Fruit fly (Drosophila melanogaster) whole organism, embryonic: ENCODE data around the gene RluA-1.

ENCODE experiments used
- Abd-B ChIP-seq: fragments of 200-800 bp; sonication (Bioruptor generic); optimal IDR thresholded peaks from 2 replicates; lab custom pipeline; 2018; ENCODE audit warnings: missing biosample characterization, mild to moderate bottlenecking, missing genetic modification characterization, moderate library complexity
- Ada2b ChIP-seq: fragments of 200-800 bp; sonication (Bioruptor generic); IDR thresholded peaks from 2 replicates; pipeline ENCODE4 v1.3.6; 2022; ENCODE audit warnings: missing biosample characterization, missing genetic modification characterization
- Aef1 ChIP-seq: fragments of 200-800 bp; sonication (Bioruptor generic); IDR thresholded peaks from 3 replicates; pipeline ENCODE4 v1.3.6; 2022; ENCODE audit warnings: missing biosample characterization, missing genetic modification characterization
- B-H2 ChIP-seq: fragments of 200-800 bp; sonication (Bioruptor generic); optimal IDR thresholded peaks from 2 replicates; lab custom pipeline; 2018; ENCODE audit warnings: missing biosample characterization, mild to moderate bottlenecking, missing genetic modification characterization
- BtbVII ChIP-seq: fragments of 200-800 bp; sonication (Bioruptor generic); optimal IDR thresholded peaks from 3 replicates; lab custom pipeline; 2017; ENCODE audit warnings: missing biosample characterization, mild to moderate bottlenecking, missing genetic modification characterization
- CG10543 ChIP-seq: fragments of 200-800 bp; sonication (Bioruptor generic); optimal IDR thresholded peaks from 3 replicates; lab custom pipeline; 2017; ENCODE audit warnings: missing biosample characterization, mild to moderate bottlenecking, missing genetic modification characterization, moderate library complexity
- CG12219 ChIP-seq: fragments of 200-800 bp; sonication (Bioruptor generic); optimal IDR thresholded peaks from 3 replicates; lab custom pipeline; 2018; ENCODE audit warnings: missing biosample characterization, mild to moderate bottlenecking, missing genetic modification characterization
- CG12942 ChIP-seq: fragments of 200-800 bp; sonication (Bioruptor generic); optimal IDR thresholded peaks from 3 replicates; lab custom pipeline; 2016; ENCODE audit warnings: missing biosample characterization, missing genetic modification characterization
- CG13296 ChIP-seq: fragments of 200-800 bp; sonication (Bioruptor generic); optimal IDR thresholded peaks from 3 replicates; lab custom pipeline; 2018; ENCODE audit warnings: missing biosample characterization, mild to moderate bottlenecking, missing genetic modification characterization
- CG13775 ChIP-seq: fragments of 200-800 bp; sonication (Bioruptor generic); optimal IDR thresholded peaks from 3 replicates; lab custom pipeline; 2017; ENCODE audit warnings: missing biosample characterization, mild to moderate bottlenecking, missing genetic modification characterization
- CG15601 ChIP-seq: fragments of 200-800 bp; sonication (Bioruptor generic); optimal IDR thresholded peaks from 3 replicates; lab custom pipeline; 2019; ENCODE audit warnings: missing biosample characterization, mild to moderate bottlenecking, missing genetic modification characterization, moderate library complexity
- CG15696 ChIP-seq: fragments of 200-800 bp; sonication (Bioruptor generic); optimal IDR thresholded peaks from 2 replicates; lab custom pipeline; 2019; ENCODE audit warnings: missing biosample characterization, mild to moderate bottlenecking, missing genetic modification characterization, moderate library complexity
- CG1647 ChIP-seq: fragments of 200-800 bp; sonication (Bioruptor generic); optimal IDR thresholded peaks from 3 replicates; lab custom pipeline; 2016; ENCODE audit warnings: missing biosample characterization, missing genetic modification characterization
- CG17361 ChIP-seq: fragments of 200-800 bp; sonication (Bioruptor generic); IDR thresholded peaks from 3 replicates; pipeline ENCODE4 v1.3.6; 2022; ENCODE audit warnings: missing biosample characterization, missing genetic modification characterization
- CG17385 ChIP-seq: fragments of 200-800 bp; sonication (Bioruptor generic); optimal IDR thresholded peaks from 3 replicates; lab custom pipeline; 2018; ENCODE audit warnings: missing biosample characterization, mild to moderate bottlenecking, missing genetic modification characterization
- CG1832 ChIP-seq: fragments of 200-800 bp; sonication (Bioruptor generic); optimal IDR thresholded peaks from 2 replicates; lab custom pipeline; 2017; ENCODE audit warnings: missing biosample characterization, mild to moderate bottlenecking, missing genetic modification characterization, inconsistent platforms
- CG2889 ChIP-seq: fragments of 200-800 bp; sonication (Bioruptor generic); IDR thresholded peaks from 3 replicates; pipeline ENCODE4 v1.3.6; 2022; ENCODE audit warnings: missing biosample characterization, missing genetic modification characterization
- CG3407 ChIP-seq: fragments of 200-800 bp; sonication (Bioruptor generic); optimal IDR thresholded peaks from 2 replicates; lab custom pipeline; 2018; ENCODE audit warnings: missing biosample characterization, mild to moderate bottlenecking, missing genetic modification characterization
- CG34224 ChIP-seq: fragments of 200-800 bp; sonication (Bioruptor generic); IDR thresholded peaks from 3 replicates; pipeline ENCODE4 v1.3.6; 2022; ENCODE audit warnings: missing biosample characterization, missing genetic modification characterization; ENCODE audit not compliant: partially characterized antibody
- CG3995 ChIP-seq: fragments of 200-800 bp; sonication (Bioruptor generic); optimal IDR thresholded peaks from 3 replicates; lab custom pipeline; 2016; ENCODE audit warnings: missing biosample characterization, missing genetic modification characterization
- CG4404 ChIP-seq: fragments of 200-800 bp; sonication (Bioruptor generic); IDR thresholded peaks from 2 replicates; pipeline ENCODE4 v1.3.6; 2022; ENCODE audit warnings: missing biosample characterization, missing genetic modification characterization
- CG5245 ChIP-seq: fragments of 200-800 bp; sonication (Bioruptor generic); optimal IDR thresholded peaks from 3 replicates; lab custom pipeline; 2016; ENCODE audit warnings: missing biosample characterization, missing genetic modification characterization
- CG8290 ChIP-seq, 3 experiments: fragments of 200-800 bp; sonication (Bioruptor generic); optimal IDR thresholded peaks; 2 replicates each; lab custom pipeline; 2016 to 2019; ENCODE audit warnings: missing biosample characterization in 3 of 3, missing genetic modification characterization in 3 of 3, mild to moderate bottlenecking in 2 of 3, moderate library complexity in 1 of 3
- CG8388 ChIP-seq: fragments of 200-800 bp; sonication (Bioruptor generic); optimal IDR thresholded peaks from 2 replicates; lab custom pipeline; 2019; ENCODE audit warnings: missing biosample characterization, mild to moderate bottlenecking, missing genetic modification characterization, moderate library complexity
- D ChIP-seq, 2 experiments: fragments of 200-800 bp in 1 of 2; fragments of >200 bp in 1 of 2; sonication (Bioruptor generic) in 1 of 2; optimal IDR thresholded peaks; 2 replicates in 1 of 2; 3 replicates in 1 of 2; lab custom pipeline; 2017; ENCODE audit warnings: mild to moderate bottlenecking in 1 of 2, missing biosample characterization in 1 of 2, missing genetic modification characterization in 1 of 2, missing genetic modification reagents in 1 of 2
- Dad ChIP-seq: fragments of 200-800 bp; sonication (Bioruptor generic); optimal IDR thresholded peaks from 3 replicates; lab custom pipeline; 2016; ENCODE audit warnings: missing biosample characterization, missing genetic modification characterization
- Ets65A ChIP-seq: fragments of 200-800 bp; sonication (Bioruptor generic); peaks from one replicate; lab custom pipeline; 2016; ENCODE audit warnings: missing biosample characterization, missing genetic modification characterization
- HLHmδ ChIP-seq: fragments of 200-800 bp; sonication (Bioruptor generic); optimal IDR thresholded peaks from 2 replicates; lab custom pipeline; 2018; ENCODE audit warnings: missing biosample characterization, mild to moderate bottlenecking, missing genetic modification characterization, moderate library complexity
- Hand ChIP-seq: fragments of 200-800 bp; sonication (Bioruptor generic); optimal IDR thresholded peaks from 2 replicates; lab custom pipeline; 2017; ENCODE audit warnings: mild to moderate bottlenecking, missing biosample characterization, missing genetic modification reagents, missing genetic modification characterization
- Hr3 ChIP-seq: fragments of 200-800 bp; sonication (Bioruptor generic); optimal IDR thresholded peaks from 3 replicates; lab custom pipeline; 2016; ENCODE audit warnings: missing biosample characterization, missing genetic modification characterization
- MESR4 ChIP-seq: fragments of 200-800 bp; sonication (Bioruptor generic); optimal IDR thresholded peaks from 2 replicates; lab custom pipeline; 2018; ENCODE audit warnings: missing biosample characterization, mild to moderate bottlenecking, missing genetic modification characterization, moderate library complexity
- Meics ChIP-seq: fragments of 200-800 bp; sonication (Bioruptor generic); optimal IDR thresholded peaks from 2 replicates; lab custom pipeline; 2017; ENCODE audit warnings: missing biosample characterization, mild to moderate bottlenecking, missing genetic modification characterization
- Sry-β ChIP-seq: fragments of 200-800 bp; sonication (Bioruptor generic); optimal IDR thresholded peaks from 2 replicates; lab custom pipeline; 2018; ENCODE audit warnings: missing biosample characterization, mild to moderate bottlenecking, missing genetic modification characterization, moderate library complexity
- ap ChIP-seq: fragments of 200-800 bp; sonication (Bioruptor generic); IDR thresholded peaks from 2 replicates; pipeline ENCODE4 v1.3.6; 2022; ENCODE audit warnings: missing biosample characterization, missing genetic modification characterization
- chn ChIP-seq: fragments of 200-800 bp; sonication (Bioruptor generic); optimal IDR thresholded peaks from 2 replicates; lab custom pipeline; 2016; ENCODE audit warnings: missing biosample characterization, missing genetic modification characterization
- disco-r ChIP-seq: fragments of 200-800 bp; sonication (Bioruptor generic); optimal IDR thresholded peaks from 2 replicates; lab custom pipeline; 2016; ENCODE audit warnings: missing biosample characterization, missing genetic modification characterization
- exex ChIP-seq: fragments of 200-800 bp; sonication (Bioruptor generic); optimal IDR thresholded peaks from 4 replicates; lab custom pipeline; 2018; ENCODE audit warnings: missing biosample characterization, mild to moderate bottlenecking, missing genetic modification characterization, moderate library complexity
- fd3F ChIP-seq: fragments of 200-800 bp; sonication (Bioruptor generic); optimal IDR thresholded peaks from 2 replicates; lab custom pipeline; 2018; ENCODE audit warnings: missing biosample characterization, mild to moderate bottlenecking, missing genetic modification characterization, moderate library complexity
- fru ChIP-seq: fragments of >200 bp; optimal IDR thresholded peaks from 2 replicates; lab custom pipeline; 2017
- gsb ChIP-seq: fragments of 200-800 bp; sonication (Bioruptor generic); IDR thresholded peaks from 2 replicates; pipeline ENCODE4 v1.3.6; 2022; ENCODE audit warnings: missing biosample characterization, missing genetic modification characterization
- h ChIP-seq: fragments of >200 bp; optimal IDR thresholded peaks from 2 replicates; lab custom pipeline; 2017
- her ChIP-seq: fragments of 200-800 bp; sonication (Bioruptor generic); optimal IDR thresholded peaks from 2 replicates; lab custom pipeline; 2016; ENCODE audit warnings: missing biosample characterization, missing genetic modification characterization
- jumu ChIP-seq: fragments of 200-800 bp; sonication (Bioruptor generic); optimal IDR thresholded peaks from 3 replicates; lab custom pipeline; 2016; ENCODE audit warnings: missing biosample characterization, missing genetic modification characterization
- lbe ChIP-seq: fragments of 200-800 bp; sonication (Bioruptor generic); optimal IDR thresholded peaks from 2 replicates; lab custom pipeline; 2016; ENCODE audit warnings: missing biosample characterization, mild to moderate bottlenecking, missing genetic modification characterization
- odd ChIP-seq: fragments of 200-800 bp; sonication (Bioruptor generic); optimal IDR thresholded peaks from 2 replicates; lab custom pipeline; 2017; ENCODE audit warnings: missing biosample characterization, mild to moderate bottlenecking, missing genetic modification characterization
- repo ChIP-seq: fragments of 200-800 bp; sonication (Bioruptor generic); optimal IDR thresholded peaks from 2 replicates; lab custom pipeline; 2016; ENCODE audit warnings: missing biosample characterization, missing genetic modification characterization
- slou ChIP-seq: fragments of 200-800 bp; sonication (Bioruptor generic); optimal IDR thresholded peaks from 3 replicates; lab custom pipeline; 2016; ENCODE audit warnings: missing biosample characterization, missing genetic modification characterization
- sug ChIP-seq: fragments of 200-800 bp; optimal IDR thresholded peaks from 2 replicates; lab custom pipeline; 2019; ENCODE audit warnings: missing biosample characterization, mild to moderate bottlenecking, missing genetic modification characterization, moderate library complexity
- usp ChIP-seq: fragments of >200 bp; optimal IDR thresholded peaks from 2 replicates; lab custom pipeline; 2017; ENCODE audit warnings: missing biosample characterization, missing genetic modification characterization
- wdn ChIP-seq: fragments of 200-800 bp; sonication (Bioruptor generic); IDR thresholded peaks from 2 replicates; pipeline ENCODE4 v1.3.6; 2022; ENCODE audit warnings: missing biosample characterization, missing genetic modification characterization
- zf30C ChIP-seq: fragments of 200-800 bp; sonication (Bioruptor generic); optimal IDR thresholded peaks from 3 replicates; lab custom pipeline; 2018; ENCODE audit warnings: missing biosample characterization, mild to moderate bottlenecking, missing genetic modification characterization

Gene RluA-1

dm6 chr2L:10428528-10428927 is 45.6 kb downstream of the RluA-1 start, which contains the start of gene CG5188 (continued):
- TF ChIP-seq CG15696 (tag; lab: Kevin White, UChicago) (peak; percentile 17), jumu (GFP tag; lab: Kevin White, UChicago) (peak; percentile 13), sug (tag; lab: Kevin White, UChicago) (peak; percentile 35), CG17385 (peak; percentile 48), zf30C (GFP tag; lab: Kevin White, UChicago) (no peak), CG12219 (GFP tag; lab: Kevin White, UChicago) (no peak), CG5245 (GFP tag; lab: Kevin White, UChicago) (peak; percentile 7), Hr3 (GFP tag; lab: Kevin White, UChicago) (peak; percentile 9), chn (GFP tag; lab: Kevin White, UChicago) (peak; percentile 17), CG13296 (GFP tag; lab: Kevin White, UChicago) (peak; percentile 34), lbe (GFP tag; lab: Kevin White, UChicago) (peak; percentile 14), CG8290 (GFP tag; optimal IDR thresholded peaks at IDR 0.05; lab: Kevin White, UChicago) (no peak), CG8290 (tag; optimal IDR thresholded peaks at IDR 0.05; lab: Kevin White, UChicago) (no peak), CG13775 (GFP tag; lab: Kevin White, UChicago) (peak; percentile 29), CG3407 (GFP tag; lab: Kevin White, UChicago) (no peak), wdn (GFP tag; lab: Robert Waterston, UW) (no peak), usp (no peak), Abd-B (GFP tag; lab: Kevin White, UChicago) (no peak), Hand (no peak), CG1832 (no peak), repo (GFP tag; lab: Kevin White, UChicago) (no peak), CG15601 (tag; lab: Kevin White, UChicago) (peak; percentile 31), Ada2b (peak; percentile 62), B-H2 (GFP tag; lab: Kevin White, UChicago) (peak; percentile 1), fru (lab: Kevin White, UChicago) (no peak), CG34224 (GFP tag; lab: Robert Waterston, UW) (0 out of 3 replicates have a peak, but pooled peaks have one; percentile 39), CG10543 (GFP tag; lab: Kevin White, UChicago) (no peak), exex (tag; lab: Kevin White, UChicago) (no peak), Ets65A (GFP tag; lab: Kevin White, UChicago) (no peak), Sry-β (GFP tag; lab: Kevin White, UChicago) (no peak), CG12942 (GFP tag; lab: Kevin White, UChicago) (no peak), CG1647 (GFP tag; lab: Kevin White, UChicago) (peak; percentile 21), BtbVII (GFP tag; lab: Kevin White, UChicago) (no peak), h (lab: Kevin White, UChicago) (no peak), odd (GFP tag; lab: Kevin White, UChicago) (no peak), MESR4 (peak; percentile 43), Aef1 (GFP tag; lab: Robert Waterston, UW) (peak; percentile 45; the same call in 1 of the 3 replicates), CG2889 (no peak), disco-r (GFP tag; lab: Kevin White, UChicago) (no peak), ap (GFP tag; lab: Robert Waterston, UW) (no peak), Meics (GFP tag; lab: Kevin White, UChicago) (no peak), HLHmδ (GFP tag; lab: Kevin White, UChicago) (no peak), D (optimal IDR thresholded peaks at IDR 0.05; lab: Kevin White, UChicago) (no peak), D (GFP tag; optimal IDR thresholded peaks at IDR 0.05; lab: Kevin White, UChicago) (no peak), CG8388 (peak; percentile 99), CG3995 (GFP tag; lab: Kevin White, UChicago) (peak; percentile 6), Dad (GFP tag; lab: Kevin White, UChicago) (no peak), slou (GFP tag; lab: Kevin White, UChicago) (no peak), CG17361 (GFP tag; lab: Robert Waterston, UW) (peak; percentile 69; the same call in 2 of the 3 replicates), CG4404 (GFP tag; lab: Robert Waterston, UW) (no peak), fd3F (GFP tag; lab: Kevin White, UChicago) (no peak), gsb (GFP tag; lab: Robert Waterston, UW) (no peak), her (GFP tag; lab: Kevin White, UChicago) (no peak)
